Worm (Caenorhabditis elegans) whole organism, L4/young adult: ENCODE results near the gene ZK688.10.

Source experiments
- W03F9.2 ChIP-seq: fragments of 150-350 bp; optimal IDR thresholded peaks from 2 replicates; lab custom pipeline; 2014; ENCODE audit warnings: missing biosample characterization, missing genetic modification characterization
- him-1 ChIP-seq: sonication (generic microtip); optimal IDR thresholded peaks from 2 replicates; lab custom pipeline; 2016; ENCODE audit warnings: missing genotype, missing genetic modification reagents, missing genetic modification characterization, missing compliant biosample characterization

DNA sequence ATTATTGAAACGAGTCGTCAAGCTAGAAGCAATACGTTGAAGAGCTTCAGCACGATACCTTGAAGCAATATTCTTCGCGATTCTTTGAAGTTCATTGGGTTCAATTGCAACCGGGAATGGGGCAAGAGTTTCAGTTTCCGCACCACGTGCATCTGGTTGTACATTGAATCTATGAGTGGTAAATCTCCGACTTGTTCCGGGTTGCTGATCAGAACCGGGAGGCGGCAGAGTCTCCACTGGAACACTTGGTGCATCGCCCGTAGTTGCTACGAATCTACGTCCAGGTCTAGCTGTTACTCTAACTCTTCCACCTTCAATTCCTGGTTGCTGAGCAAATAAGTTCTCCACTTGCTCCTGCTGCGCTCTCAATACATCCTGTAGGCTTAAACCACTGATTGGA lies 7.8 kb downstream of the ZK688.10 start:
- TF ChIP-seq W03F9.2 (no peak), him-1 (tag; lab: Kevin White, UChicago) (no peak)
